Worm (Caenorhabditis elegans) whole organism, L4 larva: Measurements from ENCODE around the gene B0547.2.

Source experiments
- F26F4.8 ChIP-seq: fragments of 200-800 bp; sonication (Bioruptor generic); conservative IDR thresholded peaks from 2 replicates; pipeline ENCODE4 v1.3.6; 2022; ENCODE audit warnings: missing genetic modification characterization, missing compliant biosample characterization
- R02D3.7 ChIP-seq: fragments of 150-350 bp; sonication (generic microtip); optimal IDR thresholded peaks from 3 replicates; lab custom pipeline; 2014; ENCODE audit warnings: missing biosample characterization, missing genetic modification characterization
- T26A8.4 ChIP-seq: fragments of 200-800 bp; sonication (Bioruptor generic); IDR thresholded peaks from 2 replicates; pipeline ENCODE4 v1.3.6; 2022; ENCODE audit warnings: missing genetic modification characterization, missing compliant biosample characterization
- Y105C5A.15 ChIP-seq: fragments of 200-800 bp; sonication (Bioruptor generic); IDR thresholded peaks from 2 replicates; pipeline ENCODE4 v1.3.6; 2022; ENCODE audit warnings: missing genetic modification characterization, missing compliant biosample characterization
- Y48G9A.11 ChIP-seq: fragments of 200-800 bp; sonication (Bioruptor generic); IDR thresholded peaks from 2 replicates; pipeline ENCODE4 v1.3.6; 2022; ENCODE audit warnings: missing genetic modification reagents, missing genetic modification characterization, missing compliant biosample characterization
- ZK546.5 ChIP-seq, 2 experiments: sonication (generic microtip); optimal IDR thresholded peaks; 2 replicates each; lab custom pipeline; 2017; ENCODE audit warnings: missing biosample characterization in 2 of 2, missing genetic modification characterization in 2 of 2
- aly-2 ChIP-seq: sonication (generic microtip); optimal IDR thresholded peaks from 2 replicates; lab custom pipeline; 2018; ENCODE audit warnings: missing biosample characterization, missing genetic modification characterization
- attf-4 ChIP-seq: sonication (generic microtip); optimal IDR thresholded peaks from 3 replicates; lab custom pipeline; 2017; ENCODE audit warnings: missing biosample characterization, missing genetic modification characterization
- ceh-20 ChIP-seq: fragments of 200-800 bp; sonication (Bioruptor generic); IDR thresholded peaks from 2 replicates; pipeline ENCODE4 v1.3.6; 2022; ENCODE audit warnings: missing genetic modification reagents, missing genetic modification characterization, missing compliant biosample characterization
- ceh-28 ChIP-seq: fragments of 150-350 bp; optimal IDR thresholded peaks from 2 replicates; lab custom pipeline; 2014; ENCODE audit warnings: missing biosample characterization, missing genetic modification reagents, missing genetic modification characterization
- ceh-32 ChIP-seq: sonication (generic microtip); optimal IDR thresholded peaks from 2 replicates; lab custom pipeline; 2016; ENCODE audit warnings: mild to moderate bottlenecking, missing genetic modification characterization, missing compliant biosample characterization; ENCODE audit not compliant: poor library complexity
- ceh-44 ChIP-seq: fragments of 200-800 bp; sonication (Bioruptor generic); IDR thresholded peaks from 2 replicates; pipeline ENCODE4 v1.3.6; 2022; ENCODE audit warnings: missing genetic modification reagents, missing genetic modification characterization, missing compliant biosample characterization
- ceh-62 ChIP-seq: sonication (generic microtip); optimal IDR thresholded peaks from 2 replicates; lab custom pipeline; 2017; ENCODE audit warnings: missing biosample characterization, missing genetic modification characterization
- ces-1 ChIP-seq: fragments of 150-350 bp; sonication (generic microtip); optimal IDR thresholded peaks from 4 replicates; lab custom pipeline; 2014; ENCODE audit warnings: missing biosample characterization, missing genetic modification reagents, missing genetic modification characterization
- ctbp-1 ChIP-seq: fragments of 200-800 bp; sonication (Bioruptor generic); IDR thresholded peaks from 2 replicates; pipeline ENCODE4 v1.3.6; 2022; ENCODE audit warnings: missing genetic modification reagents, missing genetic modification characterization, missing compliant biosample characterization
- daf-12 ChIP-seq: fragments of 150-350 bp; optimal IDR thresholded peaks from 2 replicates; lab custom pipeline; 2014; ENCODE audit warnings: missing biosample characterization, missing genetic modification reagents, missing genetic modification characterization
- dmd-8 ChIP-seq: fragments of 200-800 bp; sonication (Bioruptor generic); IDR thresholded peaks from 2 replicates; pipeline ENCODE4 v1.3.6; 2022; ENCODE audit warnings: missing genetic modification characterization, missing compliant biosample characterization
- dmd-9 ChIP-seq: fragments of 200-800 bp; sonication (Bioruptor generic); IDR thresholded peaks from 2 replicates; pipeline ENCODE4 v1.3.6; 2022; ENCODE audit warnings: missing genetic modification reagents, missing genetic modification characterization, missing compliant biosample characterization
- dpl-1 ChIP-seq: fragments of 150-350 bp; optimal IDR thresholded peaks from 2 replicates; lab custom pipeline; 2014; ENCODE audit warnings: missing biosample characterization, missing genetic modification reagents, missing genetic modification characterization
- fkh-10 ChIP-seq: fragments of 150-350 bp; optimal IDR thresholded peaks from 2 replicates; lab custom pipeline; 2014; ENCODE audit warnings: missing biosample characterization, missing genetic modification reagents, missing genetic modification characterization
- fos-1 ChIP-seq: fragments of 150-350 bp; optimal IDR thresholded peaks from 2 replicates; lab custom pipeline; 2014; ENCODE audit warnings: missing biosample characterization, missing genetic modification characterization
- hif-1 ChIP-seq, 2 experiments: sonication (generic microtip); optimal IDR thresholded peaks; 2 replicates each; lab custom pipeline; 2016 to 2017; ENCODE audit warnings: missing compliant biosample characterization in 2 of 2, missing genetic modification characterization in 2 of 2, missing genetic modification reagents in 2 of 2, missing genotype in 2 of 2, mild to moderate bottlenecking in 1 of 2
- hlh-30 ChIP-seq: sonication (generic microtip); optimal IDR thresholded peaks from 2 replicates; lab custom pipeline; 2017; ENCODE audit warnings: antibody characterized with exemption, mild to moderate bottlenecking, missing genetic modification characterization, missing compliant biosample characterization; ENCODE audit not compliant: insufficient read depth
- jun-1 ChIP-seq: fragments of 150-350 bp; optimal IDR thresholded peaks from 2 replicates; lab custom pipeline; 2014; ENCODE audit warnings: missing biosample characterization, missing genetic modification reagents, missing genetic modification characterization
- lin-13 ChIP-seq: fragments of 150-350 bp; optimal IDR thresholded peaks from 2 replicates; lab custom pipeline; 2014; ENCODE audit warnings: missing biosample characterization, missing genetic modification reagents, missing genetic modification characterization
- lin-29 ChIP-seq: fragments of 200-800 bp; sonication (Bioruptor generic); IDR thresholded peaks from 2 replicates; pipeline ENCODE4 v1.3.6; 2022; ENCODE audit warnings: missing genetic modification reagents, missing genetic modification characterization, missing compliant biosample characterization
- madf-5 ChIP-seq, 2 experiments: fragments of 200-800 bp; sonication (Bioruptor generic); IDR thresholded peaks; 2 replicates each; pipeline ENCODE4 v1.3.6; 2022; ENCODE audit warnings: missing compliant biosample characterization in 2 of 2, missing genetic modification characterization in 2 of 2
- mdt-29 ChIP-seq: fragments of 200-800 bp; sonication (Bioruptor generic); IDR thresholded peaks from 2 replicates; pipeline ENCODE4 v1.3.6; 2022; ENCODE audit warnings: missing genetic modification reagents, missing genetic modification characterization, missing compliant biosample characterization
- mep-1 ChIP-seq: fragments of 150-350 bp; sonication (generic microtip); optimal IDR thresholded peaks from 3 replicates; lab custom pipeline; 2014; ENCODE audit warnings: missing biosample characterization, missing genetic modification characterization
- mes-2 ChIP-seq: sonication (generic microtip); optimal IDR thresholded peaks from 2 replicates; lab custom pipeline; 2016; ENCODE audit warnings: missing genotype, mild to moderate bottlenecking, missing genetic modification characterization, missing compliant biosample characterization; ENCODE audit not compliant: poor library complexity, severe bottlenecking
- mxl-2 ChIP-seq: fragments of 200-800 bp; sonication (Bioruptor generic); conservative IDR thresholded peaks from 2 replicates; pipeline ENCODE4 v1.3.6; 2022; ENCODE audit warnings: missing genetic modification reagents, missing genetic modification characterization, missing compliant biosample characterization
- nhr-102 ChIP-seq: sonication (generic microtip); optimal IDR thresholded peaks from 2 replicates; lab custom pipeline; 2016; ENCODE audit warnings: mild to moderate bottlenecking, missing genetic modification characterization, moderate library complexity, missing compliant biosample characterization
- nhr-11 ChIP-seq: fragments of 150-350 bp; optimal IDR thresholded peaks from 2 replicates; lab custom pipeline; 2014; ENCODE audit warnings: missing biosample characterization, missing genetic modification characterization
- nhr-237 ChIP-seq: sonication (generic microtip); optimal IDR thresholded peaks from 2 replicates; lab custom pipeline; 2017; ENCODE audit warnings: missing biosample characterization, missing genetic modification characterization
- nhr-25 ChIP-seq: sonication (generic microtip); optimal IDR thresholded peaks from 2 replicates; lab custom pipeline; 2017; ENCODE audit warnings: missing genetic modification characterization, mild to moderate bottlenecking, missing compliant biosample characterization, antibody characterized with exemption, moderate library complexity, borderline replicate concordance; ENCODE audit not compliant: insufficient read depth
- nhr-28 ChIP-seq: fragments of 150-350 bp; optimal IDR thresholded peaks from 2 replicates; lab custom pipeline; 2014; ENCODE audit warnings: missing biosample characterization, missing genetic modification characterization
- nhr-41 ChIP-seq: fragments of 200-800 bp; sonication (Bioruptor generic); IDR thresholded peaks from 2 replicates; pipeline ENCODE4 v1.3.6; 2022; ENCODE audit warnings: missing genetic modification reagents, missing genetic modification characterization, missing compliant biosample characterization
- nhr-42 ChIP-seq: fragments of 200-800 bp; sonication (Bioruptor generic); IDR thresholded peaks from 2 replicates; pipeline ENCODE4 v1.3.6; 2022; ENCODE audit warnings: missing genetic modification characterization, missing compliant biosample characterization
- nhr-76 ChIP-seq: fragments of 150-350 bp; optimal IDR thresholded peaks from 2 replicates; lab custom pipeline; 2014; ENCODE audit warnings: missing biosample characterization, missing genetic modification characterization
- nhr-77 ChIP-seq: fragments of 150-350 bp; optimal IDR thresholded peaks from 2 replicates; lab custom pipeline; 2014; ENCODE audit warnings: missing biosample characterization, missing genetic modification characterization
- pha-4 ChIP-seq, 2 experiments: fragments of 150-350 bp in 1 of 2; fragments of 200-800 bp in 1 of 2; sonication (Bioruptor generic) in 1 of 2; IDR thresholded peaks in 1 of 2; optimal IDR thresholded peaks in 1 of 2; 2 replicates each; pipeline versions ENCODE4 v1.3.6 to Lab custom; 2014 to 2022; ENCODE audit warnings: missing genetic modification characterization in 2 of 2, missing genetic modification reagents in 2 of 2, missing biosample characterization in 1 of 2, missing compliant biosample characterization in 1 of 2
- rbr-2 ChIP-seq: sonication (generic microtip); optimal IDR thresholded peaks from 2 replicates; lab custom pipeline; 2016; ENCODE audit warnings: missing genotype, missing genetic modification characterization, missing compliant biosample characterization
- saeg-2 ChIP-seq: fragments of 200-800 bp; sonication (Bioruptor generic); IDR thresholded peaks from 2 replicates; pipeline ENCODE4 v1.3.6; 2022; ENCODE audit warnings: missing genetic modification reagents, missing genetic modification characterization, missing compliant biosample characterization
- sdz-12 ChIP-seq: fragments of 200-800 bp; sonication (Bioruptor generic); optimal IDR thresholded peaks from 2 replicates; lab custom pipeline; 2018; ENCODE audit warnings: mild to moderate bottlenecking, missing genetic modification characterization, missing compliant biosample characterization
- set-16 ChIP-seq: fragments of 200-800 bp; sonication (Bioruptor generic); IDR thresholded peaks from 2 replicates; pipeline ENCODE4 v1.3.6; 2022; ENCODE audit warnings: missing genetic modification reagents, missing genetic modification characterization, missing compliant biosample characterization
- snpc-1.2 ChIP-seq: fragments of 200-800 bp; sonication (Bioruptor generic); IDR thresholded peaks from 2 replicates; pipeline ENCODE4 v1.3.6; 2022; ENCODE audit warnings: missing genetic modification reagents, missing genetic modification characterization, missing compliant biosample characterization
- spr-1 ChIP-seq: sonication (generic microtip); optimal IDR thresholded peaks from 2 replicates; lab custom pipeline; 2016; ENCODE audit warnings: mild to moderate bottlenecking, missing genetic modification characterization, missing compliant biosample characterization
- unc-130 ChIP-seq: sonication (generic microtip); optimal IDR thresholded peaks from 2 replicates; lab custom pipeline; 2016; ENCODE audit warnings: missing genetic modification reagents, missing genetic modification characterization, missing compliant biosample characterization
- unc-39 ChIP-seq: sonication (generic microtip); optimal IDR thresholded peaks from 2 replicates; lab custom pipeline; 2017; ENCODE audit warnings: missing biosample characterization, missing genetic modification characterization
- zag-1 ChIP-seq: fragments of 150-350 bp; optimal IDR thresholded peaks from 2 replicates; lab custom pipeline; 2014; ENCODE audit warnings: missing biosample characterization, missing genetic modification characterization
- zip-2 ChIP-seq: fragments of 150-350 bp; optimal IDR thresholded peaks from 2 replicates; lab custom pipeline; 2014; ENCODE audit warnings: missing biosample characterization, missing genetic modification characterization

Gene B0547.2

DNA sequence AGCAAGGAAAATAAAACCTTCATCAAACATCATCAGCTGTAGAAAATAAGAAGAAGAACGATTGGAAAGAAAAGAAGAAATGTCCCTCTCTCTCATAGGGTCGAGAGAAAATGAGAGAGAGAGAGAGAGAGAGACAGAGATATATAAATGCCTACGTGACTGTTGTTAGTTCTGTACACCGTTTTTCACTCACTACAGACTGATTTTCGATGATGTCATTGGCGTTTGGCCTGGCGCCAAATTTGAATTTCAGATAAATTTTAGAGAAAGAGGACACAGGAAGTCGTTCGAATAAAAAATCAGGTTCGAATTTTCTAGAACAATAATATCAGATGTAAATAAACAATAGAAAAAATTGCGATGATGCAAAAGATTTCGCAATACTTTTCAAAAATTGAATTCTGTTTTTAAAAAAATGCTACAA, 10.2 kb downstream of the B0547.2 start (continued):
- TF ChIP-seq fkh-10 (GFP tag; lab: Kevin White, UChicago) (no peak), mep-1 (tag; lab: Kevin White, UChicago) (peak; percentile 77), nhr-28 (peak; percentile 99), madf-5 (GFP tag; IDR thresholded peaks at IDR 0.05; lab: Robert Waterston, UW) (no peak), mdt-29 (peak; percentile 22; the same call in 1 of the 2 replicates), dmd-9 (GFP tag; lab: Robert Waterston, UW) (no peak), nhr-41 (GFP tag; lab: Robert Waterston, UW) (no peak), ces-1 (GFP tag; lab: Kevin White, UChicago) (no peak), aly-2 (tag; lab: Kevin White, UChicago) (no peak), unc-130 (GFP tag; lab: Kevin White, UChicago) (no peak), ceh-44 (GFP tag; lab: Robert Waterston, UW) (no peak), hlh-30 (tag; lab: Kevin White, UChicago) (peak; percentile 51), nhr-77 (peak; percentile 72), Y105C5A.15 (GFP tag; lab: Robert Waterston, UW) (no peak), hif-1 (tag; optimal IDR thresholded peaks at IDR 0.05; lab: Kevin White, UChicago) (peak; percentile 88 to 100), nhr-76 (tag; lab: Kevin White, UChicago) (no peak), pha-4 (GFP tag; IDR thresholded peaks at IDR 0.05; lab: Robert Waterston, UW) (peak; percentile 63; the same call in 1 of the 2 replicates), pha-4 (tag; optimal IDR thresholded peaks at IDR 0.05; lab: Kevin White, UChicago) (no peak), ceh-62 (no peak), dmd-8 (GFP tag; lab: Robert Waterston, UW) (no peak), nhr-25 (no peak), F26F4.8 (no peak), ceh-20 (GFP tag; lab: Robert Waterston, UW) (no peak), mes-2 (peak; percentile 31), nhr-102 (tag; lab: Kevin White, UChicago) (peak; percentile 4), set-16 (GFP tag; lab: Robert Waterston, UW) (no peak), nhr-42 (GFP tag; lab: Robert Waterston, UW) (no peak), ceh-28 (tag; lab: Kevin White, UChicago) (no peak), dpl-1 (GFP tag; lab: Kevin White, UChicago) (peak; percentile 83), T26A8.4 (peak; percentile 44), ceh-32 (tag; lab: Kevin White, UChicago) (no peak), R02D3.7 (no peak), zip-2 (tag; lab: Kevin White, UChicago) (no peak), sdz-12 (GFP tag; lab: Kevin White, UChicago) (no peak), saeg-2 (GFP tag; lab: Robert Waterston, UW) (no peak), lin-29 (GFP tag; lab: Robert Waterston, UW) (no peak), fos-1 (tag; lab: Kevin White, UChicago) (no peak), Y48G9A.11 (GFP tag; lab: Robert Waterston, UW) (no peak), spr-1 (tag; lab: Kevin White, UChicago) (peak; percentile 38), ZK546.5 (tag; optimal IDR thresholded peaks at IDR 0.05; lab: Kevin White, UChicago) (no peak), ctbp-1 (GFP tag; lab: Robert Waterston, UW) (no peak)

DNA sequence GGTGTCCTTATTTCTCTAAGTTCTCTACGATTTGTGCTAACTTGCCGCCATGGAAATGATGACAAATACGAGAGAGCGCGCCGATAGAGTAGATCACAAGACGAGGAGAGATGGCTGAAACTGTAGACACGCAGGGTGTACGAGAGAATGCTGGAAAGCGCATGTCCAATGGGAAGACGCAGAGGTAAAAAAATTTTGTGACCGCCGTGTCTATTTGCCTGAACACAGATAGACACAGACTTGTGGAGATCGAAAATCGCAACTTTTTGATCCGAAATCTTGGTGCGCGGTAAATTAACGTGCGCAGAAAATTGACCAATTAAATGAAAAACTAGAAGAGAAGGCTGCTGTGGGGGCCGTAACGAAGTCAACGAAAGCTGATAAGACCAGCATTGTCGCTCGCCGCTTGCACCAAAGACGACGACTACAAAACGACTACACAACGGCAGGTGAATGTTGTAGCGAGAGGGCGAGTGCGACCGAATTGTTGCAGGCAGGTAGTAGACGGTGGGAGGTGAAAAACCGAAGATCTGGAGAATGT, 11.4 kb downstream of the B0547.2 start:
- TF ChIP-seq nhr-237 (tag; lab: Kevin White, UChicago): no peak
- TF ChIP-seq unc-39: no peak
- TF ChIP-seq set-16 (GFP tag; lab: Robert Waterston, UW): 0 out of 2 replicates have a peak, but pooled peaks have one; percentile 16
- TF ChIP-seq Y48G9A.11 (GFP tag; lab: Robert Waterston, UW): no peak
- TF ChIP-seq dmd-8 (GFP tag; lab: Robert Waterston, UW): no peak
- no peak for TF ChIP-seq nhr-41 (GFP tag; lab: Robert Waterston, UW)
- no peak for TF ChIP-seq snpc-1.2
- no peak for TF ChIP-seq attf-4
- peak; percentile 62 for TF ChIP-seq jun-1
- peak; percentile 84 for TF ChIP-seq nhr-11 (tag; lab: Kevin White, UChicago)
- no peak for TF ChIP-seq zag-1 (tag; lab: Kevin White, UChicago)
- no peak for TF ChIP-seq ctbp-1 (GFP tag; lab: Robert Waterston, UW)
- TF ChIP-seq mxl-2 (GFP tag; lab: Robert Waterston, UW): no peak
- TF ChIP-seq rbr-2 (tag; lab: Kevin White, UChicago): peak; percentile 42
- TF ChIP-seq daf-12 (tag; lab: Kevin White, UChicago): no peak
- peak; percentile 62 for TF ChIP-seq lin-13 (GFP tag; lab: Kevin White, UChicago)
